Worm (Caenorhabditis elegans) whole organism, early embryonic: ENCODE results near the gene fipr-16.

Experiments
- B0310.2 ChIP-seq: sonication (generic microtip); optimal IDR thresholded peaks from 2 replicates; lab custom pipeline; 2016; ENCODE audit warnings: mild to moderate bottlenecking, missing genetic modification characterization, missing compliant biosample characterization
- F13C5.2 ChIP-seq: sonication (generic microtip); optimal IDR thresholded peaks from 2 replicates; lab custom pipeline; 2017; ENCODE audit warnings: mild to moderate bottlenecking, missing genetic modification characterization, inconsistent platforms, missing compliant biosample characterization
- aly-1 ChIP-seq: sonication (generic microtip); optimal IDR thresholded peaks from 2 replicates; lab custom pipeline; 2016; ENCODE audit warnings: missing genetic modification characterization, missing compliant biosample characterization
- ama-1 ChIP-seq: fragments of 150-350 bp; optimal IDR thresholded peaks from 2 replicates; lab custom pipeline; 2014
- ceh-13 ChIP-seq: fragments of 200-800 bp; sonication (Bioruptor generic); optimal IDR thresholded peaks from 2 replicates; lab custom pipeline; 2018; ENCODE audit warnings: mild to moderate bottlenecking, missing genetic modification characterization, missing compliant biosample characterization
- ceh-36 ChIP-seq: sonication (generic microtip); optimal IDR thresholded peaks from 2 replicates; lab custom pipeline; 2016; ENCODE audit warnings: missing genetic modification characterization, inconsistent platforms, missing compliant biosample characterization
- ets-7 ChIP-seq: sonication (generic microtip); optimal IDR thresholded peaks from 2 replicates; lab custom pipeline; 2016; ENCODE audit warnings: missing genotype, missing genetic modification characterization, missing compliant biosample characterization
- flt-1 ChIP-seq: fragments of 200-800 bp; sonication (Bioruptor generic); IDR thresholded peaks from 2 replicates; pipeline ENCODE4 v1.3.6; 2022; ENCODE audit warnings: missing genetic modification characterization, missing compliant biosample characterization
- hmbx-1 ChIP-seq: sonication (generic microtip); optimal IDR thresholded peaks from 2 replicates; lab custom pipeline; 2016; ENCODE audit warnings: mild to moderate bottlenecking, missing genetic modification characterization, missing compliant biosample characterization
- scrt-1 ChIP-seq: fragments of 200-800 bp; sonication (Bioruptor generic); IDR thresholded peaks from 2 replicates; pipeline ENCODE4 v1.3.6; 2022; ENCODE audit warnings: missing genetic modification characterization, missing compliant biosample characterization
- sea-1 ChIP-seq: fragments of 200-800 bp; sonication (Bioruptor generic); conservative IDR thresholded peaks from 2 replicates; pipeline ENCODE4 v1.3.6; 2022; ENCODE audit warnings: missing genetic modification characterization, missing compliant biosample characterization
- tra-4 ChIP-seq: sonication (generic microtip); optimal IDR thresholded peaks from 2 replicates; lab custom pipeline; 2017; ENCODE audit warnings: missing genetic modification characterization, missing compliant biosample characterization

- TF ChIP-seq flt-1 (no peak), B0310.2 (tag; lab: Kevin White, UChicago) (no peak), tra-4 (tag; lab: Kevin White, UChicago) (no peak), ama-1 (lab: Kevin White, UChicago) (no peak), ceh-36 (tag; lab: Kevin White, UChicago) (no peak), ets-7 (no peak), F13C5.2 (tag; lab: Kevin White, UChicago) (no peak), aly-1 (tag; lab: Kevin White, UChicago) (no peak), ceh-13 (no peak), scrt-1 (no peak), hmbx-1 (no peak), sea-1 (no peak)
Measured at ce11 chrIII:8560836-8561235, 29.9 kb downstream of the fipr-16 start, which contains the start of gene acdh-6.
